Worm (Caenorhabditis elegans): Measurements from ENCODE around the gene srbc-56.
"Not testable (repeated sequence)": the region's sequence is repeated elsewhere in the genome, so short reads cannot be mapped to it uniquely, and the experiment has no call there.

The srbc-56 gene

DNA sequence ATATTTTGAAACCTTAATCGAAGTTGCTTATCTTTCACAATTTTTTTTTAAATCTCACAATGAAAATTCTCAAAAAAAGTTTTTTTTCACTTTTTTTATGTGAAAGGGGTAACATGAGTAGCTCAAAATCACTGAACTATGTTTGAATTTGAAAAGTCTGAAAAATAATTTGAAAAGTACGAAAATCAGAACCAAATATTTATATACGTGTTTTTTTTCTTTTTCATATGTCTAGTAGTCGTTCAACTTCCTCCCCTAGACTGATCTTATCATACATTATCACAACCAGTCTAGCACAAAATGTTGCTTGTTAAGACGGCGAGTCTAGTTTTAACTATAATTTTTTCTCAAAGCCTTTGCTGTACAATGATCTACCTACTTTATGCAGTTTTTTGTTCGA is 10.1 kb downstream of the srbc-56 start, which contains the start of gene srbc-49:
srbc-49 (plus strand) TSS at position 301 of the 400 bp plus-strand sequence.
- TF ChIP-seq nhr-6 (tag; optimal IDR thresholded peaks at IDR 0.05), result no peak
- no peak for TF ChIP-seq ceh-28 (tag; optimal IDR thresholded peaks at IDR 0.05)
- no peak for TF ChIP-seq hlh-11 (tag; optimal IDR thresholded peaks at IDR 0.05)
- no peak for TF ChIP-seq nhr-42 (GFP tag; IDR thresholded peaks at IDR 0.05)
- no peak for TF ChIP-seq madf-9 (GFP tag; conservative IDR thresholded peaks at IDR 0.05)
- TF ChIP-seq nhr-76 (tag; optimal IDR thresholded peaks at IDR 0.05), result no peak
- no peak for TF ChIP-seq saeg-2 (GFP tag; IDR thresholded peaks at IDR 0.05)
- no peak for TF ChIP-seq Y5F2A.4 (GFP tag; optimal IDR thresholded peaks at IDR 0.05)
- TF ChIP-seq tra-1 (GFP tag; IDR thresholded peaks at IDR 0.05), result no peak
- TF ChIP-seq ceh-20 (GFP tag; IDR thresholded peaks at IDR 0.05), result no peak
- no peak for TF ChIP-seq nhr-11 (tag; optimal IDR thresholded peaks at IDR 0.05)
- no peak for TF ChIP-seq ZK546.5 (tag; optimal IDR thresholded peaks at IDR 0.05)
- no peak for TF ChIP-seq php-3 (GFP tag; IDR thresholded peaks at IDR 0.05)
- TF ChIP-seq R02D3.7 (tag; optimal IDR thresholded peaks at IDR 0.05), result no peak
- TF ChIP-seq attf-4 (tag; optimal IDR thresholded peaks at IDR 0.05), result no peak
- TF ChIP-seq ama-1 (optimal IDR thresholded peaks at IDR 0.05), result no peak

DNA sequence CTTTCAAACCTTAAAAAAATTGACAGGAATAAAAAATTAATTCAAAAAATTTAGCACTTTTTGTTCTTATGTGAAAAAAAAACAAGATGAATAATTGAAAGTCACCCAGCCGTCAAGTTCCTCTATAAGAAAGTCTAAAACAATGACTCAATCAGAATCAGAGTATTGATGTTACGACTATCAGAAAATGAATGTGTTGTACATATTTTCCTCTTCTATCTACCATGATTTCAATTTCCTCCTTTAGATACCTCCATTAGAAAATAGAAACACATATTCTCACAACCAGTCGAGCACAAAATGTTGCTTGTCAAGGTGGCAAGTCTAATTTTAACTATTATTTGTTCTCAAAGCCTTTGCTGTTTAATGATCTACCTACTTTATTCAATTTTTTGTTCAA is 11.5 kb downstream of the srbc-56 start, which contains the start of gene srbc-48:
srbc-48 (plus strand) TSS at position 301 of the 400 bp plus-strand sequence.
- TF ChIP-seq aha-1 (tag) (peak; percentile 36), egl-27 (tag; optimal IDR thresholded peaks at IDR 0.05) (no peak), sdz-12 (GFP tag; optimal IDR thresholded peaks at IDR 0.05) (no peak), nhr-77 (tag; optimal IDR thresholded peaks at IDR 0.05) (no peak), zfp-3 (GFP tag; conservative IDR thresholded peaks at IDR 0.05) (no peak)

DNA sequence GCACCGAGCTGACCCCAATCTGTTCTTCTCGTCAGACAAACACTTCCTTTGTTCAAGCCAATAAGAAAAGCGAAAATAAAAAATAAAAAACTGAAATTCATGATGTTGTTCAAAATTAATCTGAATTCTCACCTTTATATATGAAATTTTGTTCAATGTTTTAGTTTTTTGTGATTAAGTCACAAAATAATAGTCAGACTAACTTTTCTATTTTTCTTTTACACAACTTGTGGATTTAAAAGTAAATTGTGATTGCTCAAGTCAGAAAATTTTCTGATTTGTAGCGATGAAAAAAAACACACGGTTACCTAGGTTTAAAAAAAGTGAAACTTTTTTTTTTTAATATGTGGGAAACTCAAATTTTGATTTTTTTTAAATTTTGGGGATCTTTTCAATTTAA is 13.7 kb downstream of the srbc-56 start, which contains the start of gene abf-3:
abf-3 (minus strand) TSS at position 101 of the 400 bp plus-strand sequence.
- TF ChIP-seq aha-1 (tag), result peak; percentile 18
- TF ChIP-seq nhr-48 (tag; optimal IDR thresholded peaks at IDR 0.05), result no peak

- TF ChIP-seq nhr-28 (tag; optimal IDR thresholded peaks at IDR 0.05) (peak; percentile 43), zip-2 (tag; optimal IDR thresholded peaks at IDR 0.05) (peak; percentile 71), T26A8.4 (GFP tag; IDR thresholded peaks at IDR 0.05) (no peak), attf-4 (tag; optimal IDR thresholded peaks at IDR 0.05) (no peak), aha-1 (tag) (peak; percentile 32), hlh-30 (tag; optimal IDR thresholded peaks at IDR 0.05; ENCODE audit: insufficient read depth) (peak; percentile 24), ceh-62 (tag; optimal IDR thresholded peaks at IDR 0.05) (no peak), rbr-2 (tag; optimal IDR thresholded peaks at IDR 0.05) (no peak), dmd-6 (GFP tag; IDR thresholded peaks at IDR 0.05) (peak; percentile 12; the same call in 1 of the 2 replicates), mxl-3 (GFP tag; optimal IDR thresholded peaks at IDR 0.05) (peak; percentile 31)
Observed at ce11 chrV:15815962-15816432, 15.5 kb downstream of the srbc-56 start, which contains the start of the genes fbxa-69 and F54B8.4. TSS of gene fbxa-69 (minus strand) at chrV:15815971. TSS of gene F54B8.4 (plus strand) at chrV:15816382.

- TF ChIP-seq pha-4 (GFP tag; IDR thresholded peaks at IDR 0.05); pha-4 (tag; optimal IDR thresholded peaks at IDR 0.05); spr-1 (tag; optimal IDR thresholded peaks at IDR 0.05); jun-1 (tag; optimal IDR thresholded peaks at IDR 0.05): not testable (repeated sequence)
Observed at ce11 chrV:15811982-15812381, 19.5 kb downstream of the srbc-56 start, which contains the start of gene nhr-282. TSS of gene nhr-282 (plus strand) at chrV:15812282.

Measured in whole organism, L4 larva.